Worm (Caenorhabditis elegans) whole organism, L4 larva: ENCODE measurements around the gene T01H3.3.

Experiments
- F44E2.7 ChIP-seq: fragments of 200-800 bp; sonication (Bioruptor generic); IDR thresholded peaks from 2 replicates; pipeline ENCODE4 v2.1.2; 2022; ENCODE audit warnings: missing genetic modification characterization, missing compliant biosample characterization
- R02D3.7 ChIP-seq: fragments of 150-350 bp; sonication (generic microtip); optimal IDR thresholded peaks from 3 replicates; lab custom pipeline; 2014; ENCODE audit warnings: missing biosample characterization, missing genetic modification characterization
- Y75B8A.6 ChIP-seq: fragments of 200-800 bp; sonication (Bioruptor generic); IDR thresholded peaks from 2 replicates; pipeline ENCODE4 v1.3.6; 2022; ENCODE audit warnings: missing genetic modification reagents, missing genetic modification characterization, missing compliant biosample characterization
- ZK337.2 ChIP-seq: fragments of 200-800 bp; sonication (Bioruptor generic); IDR thresholded peaks from 2 replicates; pipeline ENCODE4 v1.3.6; 2022; ENCODE audit warnings: missing genetic modification reagents, missing genetic modification characterization, missing compliant biosample characterization
- ZK546.5 ChIP-seq, 2 experiments: sonication (generic microtip); optimal IDR thresholded peaks; 2 replicates each; lab custom pipeline; 2017; ENCODE audit warnings: missing biosample characterization in 2 of 2, missing genetic modification characterization in 2 of 2
- aha-1 ChIP-seq: fragments of 150-350 bp; peaks from one replicate; lab custom pipeline; 2014; ENCODE audit warnings: missing biosample characterization, missing genetic modification characterization
- ceh-20 ChIP-seq: fragments of 200-800 bp; sonication (Bioruptor generic); IDR thresholded peaks from 2 replicates; pipeline ENCODE4 v1.3.6; 2022; ENCODE audit warnings: missing genetic modification reagents, missing genetic modification characterization, missing compliant biosample characterization
- ceh-44 ChIP-seq: fragments of 200-800 bp; sonication (Bioruptor generic); IDR thresholded peaks from 2 replicates; pipeline ENCODE4 v1.3.6; 2022; ENCODE audit warnings: missing genetic modification reagents, missing genetic modification characterization, missing compliant biosample characterization
- ceh-62 ChIP-seq: sonication (generic microtip); optimal IDR thresholded peaks from 2 replicates; lab custom pipeline; 2017; ENCODE audit warnings: missing biosample characterization, missing genetic modification characterization
- ceh-82 ChIP-seq: sonication (generic microtip); optimal IDR thresholded peaks from 2 replicates; lab custom pipeline; 2017; ENCODE audit warnings: missing biosample characterization, missing genetic modification characterization
- cey-2 ChIP-seq: sonication (generic microtip); optimal IDR thresholded peaks from 3 replicates; lab custom pipeline; 2017; ENCODE audit warnings: missing genetic modification characterization, mild to moderate bottlenecking, missing compliant biosample characterization, antibody characterized with exemption, borderline replicate concordance; ENCODE audit not compliant: insufficient read depth
- ctbp-1 ChIP-seq: fragments of 200-800 bp; sonication (Bioruptor generic); IDR thresholded peaks from 2 replicates; pipeline ENCODE4 v1.3.6; 2022; ENCODE audit warnings: missing genetic modification reagents, missing genetic modification characterization, missing compliant biosample characterization
- daf-16 ChIP-seq, 3 experiments: sonication (generic microtip); optimal IDR thresholded peaks; 2 replicates each; lab custom pipeline; 2016 to 2017; ENCODE audit warnings: missing genetic modification characterization in 3 of 3, missing genetic modification reagents in 3 of 3, mild to moderate bottlenecking in 2 of 3, missing compliant biosample characterization in 2 of 3, missing biosample characterization in 1 of 3, moderate library complexity in 1 of 3
- dmd-8 ChIP-seq: fragments of 200-800 bp; sonication (Bioruptor generic); IDR thresholded peaks from 2 replicates; pipeline ENCODE4 v1.3.6; 2022; ENCODE audit warnings: missing genetic modification characterization, missing compliant biosample characterization
- dve-1 ChIP-seq: sonication (generic microtip); optimal IDR thresholded peaks from 2 replicates; lab custom pipeline; 2017; ENCODE audit warnings: antibody characterized with exemption, mild to moderate bottlenecking, missing genetic modification characterization, missing compliant biosample characterization; ENCODE audit not compliant: insufficient read depth
- egl-27 ChIP-seq: sonication (generic microtip); optimal IDR thresholded peaks from 3 replicates; lab custom pipeline; 2017; ENCODE audit warnings: missing biosample characterization, missing genetic modification reagents, missing genetic modification characterization
- gei-8 ChIP-seq: fragments of 200-800 bp; sonication (Bioruptor generic); optimal IDR thresholded peaks from 2 replicates; lab custom pipeline; 2018; ENCODE audit warnings: mild to moderate bottlenecking, missing genetic modification characterization, missing compliant biosample characterization
- hif-1 ChIP-seq, 2 experiments: sonication (generic microtip); optimal IDR thresholded peaks; 2 replicates each; lab custom pipeline; 2016 to 2017; ENCODE audit warnings: missing compliant biosample characterization in 2 of 2, missing genetic modification characterization in 2 of 2, missing genetic modification reagents in 2 of 2, missing genotype in 2 of 2, mild to moderate bottlenecking in 1 of 2
- hlh-11 ChIP-seq: fragments of 200-800 bp; sonication (Bioruptor generic); optimal IDR thresholded peaks from 2 replicates; lab custom pipeline; 2018; ENCODE audit warnings: mild to moderate bottlenecking, missing genetic modification characterization, missing compliant biosample characterization
- hmg-1.1 ChIP-seq: fragments of 200-800 bp; sonication (Bioruptor generic); IDR thresholded peaks from 2 replicates; pipeline ENCODE4 v1.3.6; 2022; ENCODE audit warnings: missing genetic modification reagents, missing genetic modification characterization, missing compliant biosample characterization
- lim-7 ChIP-seq: fragments of 200-800 bp; sonication (Bioruptor generic); IDR thresholded peaks from 2 replicates; pipeline ENCODE4 v1.3.6; 2022; ENCODE audit warnings: missing genetic modification characterization, missing compliant biosample characterization
- lin-13 ChIP-seq: fragments of 150-350 bp; optimal IDR thresholded peaks from 2 replicates; lab custom pipeline; 2014; ENCODE audit warnings: missing biosample characterization, missing genetic modification reagents, missing genetic modification characterization
- lin-15B ChIP-seq: fragments of 150-350 bp; sonication (generic microtip); optimal IDR thresholded peaks from 3 replicates; lab custom pipeline; 2014; ENCODE audit warnings: missing biosample characterization, missing genetic modification characterization
- lin-29 ChIP-seq: fragments of 200-800 bp; sonication (Bioruptor generic); IDR thresholded peaks from 2 replicates; pipeline ENCODE4 v1.3.6; 2022; ENCODE audit warnings: missing genetic modification reagents, missing genetic modification characterization, missing compliant biosample characterization
- lin-39 ChIP-seq: fragments of 150-350 bp; optimal IDR thresholded peaks from 2 replicates; lab custom pipeline; 2014; ENCODE audit warnings: missing biosample characterization, missing genetic modification reagents, missing genetic modification characterization
- lir-3 ChIP-seq: sonication (generic microtip); optimal IDR thresholded peaks from 2 replicates; lab custom pipeline; 2016; ENCODE audit warnings: mild to moderate bottlenecking, missing genetic modification characterization, missing compliant biosample characterization
- lsy-2 ChIP-seq, 2 experiments: fragments of 150-350 bp in 1 of 2; sonication (generic microtip) in 1 of 2; optimal IDR thresholded peaks; 2 replicates each; lab custom pipeline; 2014 to 2017; ENCODE audit warnings: missing biosample characterization in 2 of 2, missing genetic modification characterization in 2 of 2
- mdl-1 ChIP-seq, 2 experiments: fragments of 150-350 bp in 1 of 2; sonication (generic microtip) in 1 of 2; optimal IDR thresholded peaks; 2 replicates each; lab custom pipeline; 2014 to 2017; ENCODE audit warnings: missing biosample characterization in 2 of 2, missing genetic modification characterization in 2 of 2
- mep-1 ChIP-seq: fragments of 150-350 bp; sonication (generic microtip); optimal IDR thresholded peaks from 3 replicates; lab custom pipeline; 2014; ENCODE audit warnings: missing biosample characterization, missing genetic modification characterization
- nhr-10 ChIP-seq: fragments of 150-350 bp; optimal IDR thresholded peaks from 2 replicates; lab custom pipeline; 2014; ENCODE audit warnings: missing biosample characterization, missing genetic modification characterization
- nhr-11 ChIP-seq: fragments of 150-350 bp; optimal IDR thresholded peaks from 2 replicates; lab custom pipeline; 2014; ENCODE audit warnings: missing biosample characterization, missing genetic modification characterization
- nhr-111 ChIP-seq: fragments of 200-800 bp; sonication (Bioruptor generic); optimal IDR thresholded peaks from 2 replicates; lab custom pipeline; 2018; ENCODE audit warnings: mild to moderate bottlenecking, missing genetic modification characterization, missing compliant biosample characterization
- nhr-25 ChIP-seq: sonication (generic microtip); optimal IDR thresholded peaks from 2 replicates; lab custom pipeline; 2017; ENCODE audit warnings: missing genetic modification characterization, mild to moderate bottlenecking, missing compliant biosample characterization, antibody characterized with exemption, moderate library complexity, borderline replicate concordance; ENCODE audit not compliant: insufficient read depth
- nhr-28 ChIP-seq: fragments of 150-350 bp; optimal IDR thresholded peaks from 2 replicates; lab custom pipeline; 2014; ENCODE audit warnings: missing biosample characterization, missing genetic modification characterization
- nhr-77 ChIP-seq: fragments of 150-350 bp; optimal IDR thresholded peaks from 2 replicates; lab custom pipeline; 2014; ENCODE audit warnings: missing biosample characterization, missing genetic modification characterization
- rbr-2 ChIP-seq: sonication (generic microtip); optimal IDR thresholded peaks from 2 replicates; lab custom pipeline; 2016; ENCODE audit warnings: missing genotype, missing genetic modification characterization, missing compliant biosample characterization
- set-16 ChIP-seq: fragments of 200-800 bp; sonication (Bioruptor generic); IDR thresholded peaks from 2 replicates; pipeline ENCODE4 v1.3.6; 2022; ENCODE audit warnings: missing genetic modification reagents, missing genetic modification characterization, missing compliant biosample characterization
- tra-1 ChIP-seq: fragments of 200-800 bp; sonication (Bioruptor generic); IDR thresholded peaks from 2 replicates; pipeline ENCODE4 v1.3.6; 2022; ENCODE audit warnings: missing genetic modification reagents, missing genetic modification characterization, missing compliant biosample characterization
- unc-130 ChIP-seq: sonication (generic microtip); optimal IDR thresholded peaks from 2 replicates; lab custom pipeline; 2016; ENCODE audit warnings: missing genetic modification reagents, missing genetic modification characterization, missing compliant biosample characterization
- unc-39 ChIP-seq: sonication (generic microtip); optimal IDR thresholded peaks from 2 replicates; lab custom pipeline; 2017; ENCODE audit warnings: missing biosample characterization, missing genetic modification characterization
- unc-62 ChIP-seq, 3 experiments: fragments of 150-350 bp in 1 of 3; sonication (generic microtip); optimal IDR thresholded peaks in 2 of 3; peaks in 1 of 3; 1 replicate in 1 of 3; 2 replicates in 2 of 3; lab custom pipeline; 2014 to 2017; ENCODE audit warnings: missing biosample characterization in 3 of 3, missing genetic modification characterization in 3 of 3, missing genetic modification reagents in 3 of 3, missing genotype in 1 of 3
- zag-1 ChIP-seq: fragments of 150-350 bp; optimal IDR thresholded peaks from 2 replicates; lab custom pipeline; 2014; ENCODE audit warnings: missing biosample characterization, missing genetic modification characterization
- ztf-11 ChIP-seq: fragments of 150-350 bp; optimal IDR thresholded peaks from 2 replicates; lab custom pipeline; 2014; ENCODE audit warnings: missing biosample characterization, missing genetic modification characterization
- ztf-7 ChIP-seq: fragments of 150-350 bp; optimal IDR thresholded peaks from 2 replicates; lab custom pipeline; 2014; ENCODE audit warnings: missing biosample characterization, missing genetic modification characterization

The T01H3.3 gene

ce11 chrII:7839703-7840102 lies 34.0 kb downstream of the T01H3.3 start:
- TF ChIP-seq F44E2.7 (GFP tag; lab: Robert Waterston, UW) (no peak), ZK546.5 (tag; optimal IDR thresholded peaks at IDR 0.05; lab: Kevin White, UChicago) (no peak), ceh-44 (GFP tag; lab: Robert Waterston, UW) (no peak), zag-1 (tag; lab: Kevin White, UChicago) (no peak), lsy-2 (tag; optimal IDR thresholded peaks at IDR 0.05; lab: Kevin White, UChicago) (no peak), nhr-10 (no peak), unc-39 (no peak), nhr-28 (tag; lab: Kevin White, UChicago) (no peak), ceh-82 (no peak), lir-3 (tag; lab: Kevin White, UChicago) (no peak), tra-1 (no peak), daf-16 (GFP tag; optimal IDR thresholded peaks at IDR 0.05; lab: Kevin White, UChicago) (no peak), daf-16 (tag; optimal IDR thresholded peaks at IDR 0.05; lab: Kevin White, UChicago) (no peak), lin-39 (tag; lab: Kevin White, UChicago) (no peak)
- TF ChIP-seq, all 104 proteins: peak for 0

DNA sequence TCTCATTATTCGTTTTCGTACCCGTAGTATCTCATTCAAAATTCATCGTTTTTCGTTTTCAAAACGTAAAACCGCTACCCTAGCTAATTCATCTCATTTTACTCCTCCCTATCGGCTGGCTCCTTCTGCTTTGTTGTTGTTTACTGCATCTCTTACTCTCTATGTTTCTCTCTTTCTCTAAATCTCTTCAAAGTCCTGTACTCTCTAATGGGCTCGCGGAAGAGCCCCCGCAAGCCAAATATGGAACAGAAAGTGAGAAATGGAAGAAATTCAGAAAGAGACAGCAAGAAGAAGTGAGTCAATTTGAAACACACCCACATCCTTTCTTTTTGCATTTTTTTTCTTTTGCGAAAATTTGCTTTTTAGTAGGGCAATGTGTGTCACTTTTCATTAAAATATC lies 35.0 kb downstream of the T01H3.3 start:
- no peak for TF ChIP-seq lin-13 (GFP tag; lab: Kevin White, UChicago)
- no peak for TF ChIP-seq ctbp-1 (GFP tag; lab: Robert Waterston, UW)
- TF ChIP-seq nhr-11 (tag; lab: Kevin White, UChicago) = no peak
- no peak for TF ChIP-seq cey-2 (tag; lab: Kevin White, UChicago)
- no peak for TF ChIP-seq ZK337.2 (GFP tag; lab: Robert Waterston, UW)
- TF ChIP-seq ceh-20 (GFP tag; lab: Robert Waterston, UW) = peak; percentile 55; the same call in 1 of the 2 replicates
- no peak for TF ChIP-seq ceh-62 (tag; lab: Kevin White, UChicago)
- TF ChIP-seq lim-7 (GFP tag; lab: Robert Waterston, UW) = no peak
- peak in 1 of 2 experiments; percentile 45 for TF ChIP-seq lsy-2 (tag; optimal IDR thresholded peaks at IDR 0.05; lab: Kevin White, UChicago)
- TF ChIP-seq mep-1 (tag; lab: Kevin White, UChicago) = peak; percentile 10
- peak in 1 of 2 experiments; percentile 28 for TF ChIP-seq mdl-1 (tag; optimal IDR thresholded peaks at IDR 0.05; lab: Kevin White, UChicago)
- TF ChIP-seq unc-62 (GFP tag; optimal IDR thresholded peaks at IDR 0.05 in 1 of 2; lab: Kevin White, UChicago) = no peak
- no peak for TF ChIP-seq unc-62 (tag; optimal IDR thresholded peaks at IDR 0.05; lab: Kevin White, UChicago)
- no peak for TF ChIP-seq nhr-111 (GFP tag; lab: Kevin White, UChicago)
- peak; percentile 32 for TF ChIP-seq rbr-2 (tag; lab: Kevin White, UChicago)
- no peak for TF ChIP-seq nhr-77 (tag; lab: Kevin White, UChicago)
- TF ChIP-seq hmg-1.1 (GFP tag; lab: Robert Waterston, UW) = peak; percentile 79
- no peak for TF ChIP-seq lin-15B (tag; lab: Kevin White, UChicago)
- no peak for TF ChIP-seq unc-130
- TF ChIP-seq daf-16 (GFP tag; optimal IDR thresholded peaks at IDR 0.05; lab: Kevin White, UChicago) = peak in 1 of 2 experiments; percentile 56
- no peak for TF ChIP-seq daf-16 (tag; optimal IDR thresholded peaks at IDR 0.05; lab: Kevin White, UChicago)
- no peak for TF ChIP-seq dve-1 (tag; lab: Kevin White, UChicago)

ce11 chrII:7836613-7837226 lies 37.0 kb downstream of the T01H3.3 start:
- TF ChIP-seq gei-8 (no peak), hmg-1.1 (GFP tag; lab: Robert Waterston, UW) (0 out of 2 replicates have a peak, but pooled peaks have one; percentile 16), aha-1 (tag; lab: Kevin White, UChicago) (peak; percentile 95), Y75B8A.6 (GFP tag; lab: Robert Waterston, UW) (no peak), set-16 (no peak), nhr-11 (tag; lab: Kevin White, UChicago) (peak; percentile 45), daf-16 (GFP tag; optimal IDR thresholded peaks at IDR 0.05; lab: Kevin White, UChicago) (peak in 1 of 2 experiments; percentile 96), daf-16 (tag; optimal IDR thresholded peaks at IDR 0.05; lab: Kevin White, UChicago) (no peak), hlh-11 (tag; lab: Kevin White, UChicago) (peak; percentile 64), ztf-7 (tag; lab: Kevin White, UChicago) (no peak), nhr-25 (no peak), ceh-20 (GFP tag; lab: Robert Waterston, UW) (0 out of 2 replicates have a peak, but pooled peaks have one; percentile 61), nhr-111 (GFP tag; lab: Kevin White, UChicago) (no peak), ZK337.2 (GFP tag; lab: Robert Waterston, UW) (no peak), lin-29 (no peak), hif-1 (tag; optimal IDR thresholded peaks at IDR 0.05; lab: Kevin White, UChicago) (peak in 1 of 2 experiments; percentile 36), dmd-8 (no peak), lsy-2 (tag; optimal IDR thresholded peaks at IDR 0.05; lab: Kevin White, UChicago) (peak in 1 of 2 experiments; percentile 44), R02D3.7 (tag; lab: Kevin White, UChicago) (no peak), lir-3 (tag; lab: Kevin White, UChicago) (no peak), nhr-28 (tag; lab: Kevin White, UChicago) (no peak), egl-27 (no peak), ztf-11 (tag; lab: Kevin White, UChicago) (no peak)
